Worm (Caenorhabditis elegans): ENCODE measurements around the gene nhr-86.

nhr-86 gene

ce11 chrV:2068728-2069443 lies 2.2 kb upstream of the nhr-86 start:
- TF ChIP-seq pat-9 (tag; optimal IDR thresholded peaks at IDR 0.05) (no peak), npax-4 (tag; optimal IDR thresholded peaks at IDR 0.05) (no peak), ahr-1 (tag; optimal IDR thresholded peaks at IDR 0.05) (no peak)

- TF ChIP-seq gmeb-2 (tag; optimal IDR thresholded peaks at IDR 0.05) (no peak), dmd-4 (tag; optimal IDR thresholded peaks at IDR 0.05; ENCODE audit: borderline replicate concordance) (no peak), pag-3 (tag; optimal IDR thresholded peaks at IDR 0.05; ENCODE audit: borderline replicate concordance) (no peak), odd-2 (tag; optimal IDR thresholded peaks at IDR 0.05) (no peak), ztf-16 (tag; optimal IDR thresholded peaks at IDR 0.05) (no peak), unc-3 (GFP tag; conservative IDR thresholded peaks at IDR 0.05) (no peak), unc-3 (tag; optimal IDR thresholded peaks at IDR 0.05) (no peak), ceh-45 (GFP tag; IDR thresholded peaks at IDR 0.05) (no peak), hlh-8 (tag; optimal IDR thresholded peaks at IDR 0.05) (no peak), pha-2 (tag; optimal IDR thresholded peaks at IDR 0.05) (no peak), syd-9 (tag; optimal IDR thresholded peaks at IDR 0.05) (no peak), ceh-31 (tag; optimal IDR thresholded peaks at IDR 0.05) (no peak), ref-2 (tag; optimal IDR thresholded peaks at IDR 0.05) (no peak), ceh-34 (tag; optimal IDR thresholded peaks at IDR 0.05) (no peak), C08G9.2 (tag; optimal IDR thresholded peaks at IDR 0.05) (no peak), ama-1 (optimal IDR thresholded peaks at IDR 0.05) (no peak), ahr-1 (tag; optimal IDR thresholded peaks at IDR 0.05) (no peak), nhr-11 (tag; optimal IDR thresholded peaks at IDR 0.05) (no peak), hlh-15 (tag; optimal IDR thresholded peaks at IDR 0.05) (no peak), pros-1 (tag; optimal IDR thresholded peaks at IDR 0.05) (no peak), lim-6 (tag; optimal IDR thresholded peaks at IDR 0.05) (no peak)
Observed at ce11 chrV:2067985-2068499, 1.4 kb upstream of the nhr-86 start, which contains the start of gene lbp-9. Gene lbp-9, plus strand, starts transcription at chrV:2068449.

- TF ChIP-seq hlh-13 (GFP tag; optimal IDR thresholded peaks at IDR 0.05) (no peak), ahr-1 (tag; optimal IDR thresholded peaks at IDR 0.05) (no peak), pha-4 (tag; optimal IDR thresholded peaks at IDR 0.05) (no peak)
Observed at ce11 chrV:2067419-2067818, 769 bp upstream of the nhr-86 start.

ce11 chrV:2057324-2057723 lies 9.3 kb downstream of the nhr-86 start, which contains the start of gene comt-3:
Gene comt-3, plus strand, starts transcription at chrV:2057537.
- no peak for TF ChIP-seq ceh-45 (GFP tag; IDR thresholded peaks at IDR 0.05)

- TF ChIP-seq zip-5 (tag; optimal IDR thresholded peaks at IDR 0.05): no peak
- TF ChIP-seq nhr-11 (tag; optimal IDR thresholded peaks at IDR 0.05): no peak
- no peak for TF ChIP-seq ama-1 (optimal IDR thresholded peaks at IDR 0.05)
- TF ChIP-seq rnt-1 (tag; optimal IDR thresholded peaks at IDR 0.05): no peak
- no peak for TF ChIP-seq pha-4 (tag; optimal IDR thresholded peaks at IDR 0.05)
- no peak for TF ChIP-seq npax-4 (tag; optimal IDR thresholded peaks at IDR 0.05)
- no peak for TF ChIP-seq ztf-16 (tag; optimal IDR thresholded peaks at IDR 0.05)
Observed at ce11 chrV:2055765-2056504, 10.7 kb downstream of the nhr-86 start.

- TF ChIP-seq che-1 (tag; optimal IDR thresholded peaks at IDR 0.05) (no peak), ceh-6 (GFP tag; optimal IDR thresholded peaks at IDR 0.05) (no peak), npax-4 (tag; optimal IDR thresholded peaks at IDR 0.05) (no peak), madf-2 (tag; optimal IDR thresholded peaks at IDR 0.05) (no peak), sdc-2 (tag; optimal IDR thresholded peaks at IDR 0.05) (no peak), C38D4.7 (GFP tag; optimal IDR thresholded peaks at IDR 0.05) (no peak), tbx-7 (tag; optimal IDR thresholded peaks at IDR 0.05) (no peak), dmd-4 (tag; optimal IDR thresholded peaks at IDR 0.05; ENCODE audit: borderline replicate concordance) (no peak), ceh-22 (tag; optimal IDR thresholded peaks at IDR 0.05) (no peak), dve-1 (tag; optimal IDR thresholded peaks at IDR 0.05) (no peak), Y22D7AL.16 (tag; optimal IDR thresholded peaks at IDR 0.05) (no peak), K02D7.2 (tag; optimal IDR thresholded peaks at IDR 0.05) (no peak), odd-2 (tag; optimal IDR thresholded peaks at IDR 0.05) (no peak), ceh-24 (tag; optimal IDR thresholded peaks at IDR 0.05) (no peak), F13H6.1 (tag; optimal IDR thresholded peaks at IDR 0.05) (no peak), ceh-45 (GFP tag; IDR thresholded peaks at IDR 0.05) (no peak), T23F11.4 (GFP tag; optimal IDR thresholded peaks at IDR 0.05) (no peak), ceh-9 (tag; optimal IDR thresholded peaks at IDR 0.05) (no peak)
Observed at ce11 chrV:2054254-2054653, 12.4 kb downstream of the nhr-86 start.

All from whole organism, late embryonic.